Worm (Caenorhabditis elegans) whole organism, mixed stage, embryonic: ENCODE measurements around the gene unc-30.

Experiments
- M03D4.4 ChIP-seq: sonication (generic microtip); optimal IDR thresholded peaks from 2 replicates; lab custom pipeline; 2017; ENCODE audit warnings: mild to moderate bottlenecking, missing genetic modification characterization, missing compliant biosample characterization
- elt-1 ChIP-seq: sonication (generic microtip); optimal IDR thresholded peaks from 2 replicates; lab custom pipeline; 2017; ENCODE audit warnings: missing genetic modification characterization, mild to moderate bottlenecking, missing compliant biosample characterization, antibody characterized with exemption, moderate library complexity, borderline replicate concordance; ENCODE audit not compliant: insufficient read depth
- elt-3 ChIP-seq: fragments of 150-350 bp; optimal IDR thresholded peaks from 2 replicates; lab custom pipeline; 2014; ENCODE audit warnings: missing biosample characterization, missing genetic modification characterization
- lin-13 ChIP-seq: fragments of 150-350 bp; optimal IDR thresholded peaks from 2 replicates; lab custom pipeline; 2014; ENCODE audit warnings: missing biosample characterization, missing genetic modification characterization
- nhr-237 ChIP-seq: fragments of 150-350 bp; optimal IDR thresholded peaks from 2 replicates; lab custom pipeline; 2014; ENCODE audit warnings: missing biosample characterization, missing genetic modification characterization
- snpc-4 ChIP-seq: fragments of 150-350 bp; optimal IDR thresholded peaks from 2 replicates; lab custom pipeline; 2014; ENCODE audit warnings: missing biosample characterization, missing genetic modification characterization
- sptf-1 ChIP-seq: sonication (generic microtip); optimal IDR thresholded peaks from 2 replicates; lab custom pipeline; 2017; ENCODE audit warnings: mild to moderate bottlenecking, missing genetic modification characterization, moderate library complexity, missing compliant biosample characterization
- ztf-11 ChIP-seq: fragments of 150-350 bp; optimal IDR thresholded peaks from 2 replicates; lab custom pipeline; 2014; ENCODE audit warnings: missing biosample characterization, missing genetic modification characterization

DNA sequence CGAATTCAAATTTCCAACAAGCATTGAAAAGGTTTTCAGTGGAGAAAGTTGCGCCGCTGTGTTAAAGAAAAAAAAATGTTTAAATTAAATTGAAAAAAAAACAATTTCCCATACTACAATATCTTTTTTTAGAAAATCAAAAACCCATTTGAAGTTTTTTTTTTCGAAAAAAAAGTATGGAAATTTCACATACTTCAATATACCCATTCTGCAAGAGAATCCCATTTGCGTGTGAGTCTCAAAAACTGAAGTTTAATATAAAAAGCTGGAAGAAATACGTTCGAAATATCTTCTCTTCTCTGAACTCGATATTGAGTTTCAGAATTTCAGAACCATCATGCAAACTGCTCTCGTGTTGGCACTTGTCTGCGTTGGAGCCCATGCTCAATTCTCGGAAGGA is 48.6 kb upstream of the unc-30 start, which contains the start of gene scl-7:
- TF ChIP-seq lin-13 (tag; lab: Kevin White, UChicago) = no peak
- no peak for TF ChIP-seq M03D4.4 (tag; lab: Kevin White, UChicago)
- TF ChIP-seq ztf-11 (tag; lab: Kevin White, UChicago) = no peak
- no peak for TF ChIP-seq elt-3
- TF ChIP-seq elt-1 (tag; lab: Kevin White, UChicago) = no peak
- no peak for TF ChIP-seq nhr-237 (tag; lab: Kevin White, UChicago)
- no peak for TF ChIP-seq sptf-1 (tag; lab: Kevin White, UChicago)
- TF ChIP-seq snpc-4 = no peak
